Worm (Caenorhabditis elegans) whole organism, young adult: ENCODE data around the gene lgc-24.

Experiments
- B0019.2 ChIP-seq: fragments of 200-800 bp; sonication (Bioruptor generic); conservative IDR thresholded peaks from 2 replicates; pipeline ENCODE4 v1.3.6; 2022; ENCODE audit warnings: missing genetic modification reagents, missing genetic modification characterization, missing compliant biosample characterization
- B0336.3 ChIP-seq: fragments of 200-800 bp; sonication (Bioruptor generic); IDR thresholded peaks from 2 replicates; pipeline ENCODE4 v1.3.6; 2022; ENCODE audit warnings: missing genetic modification characterization, missing compliant biosample characterization
- K12H6.12 ChIP-seq: fragments of 200-800 bp; sonication (Bioruptor generic); optimal IDR thresholded peaks from 2 replicates; lab custom pipeline; 2018; ENCODE audit warnings: mild to moderate bottlenecking, missing genetic modification characterization, missing compliant biosample characterization
- T07F8.4 ChIP-seq: sonication (generic microtip); optimal IDR thresholded peaks from 2 replicates; lab custom pipeline; 2016; ENCODE audit warnings: mild to moderate bottlenecking, missing genetic modification characterization, moderate library complexity, missing compliant biosample characterization
- Y53G8AR.9 ChIP-seq: fragments of 200-800 bp; sonication (Bioruptor generic); conservative IDR thresholded peaks from 2 replicates; pipeline ENCODE4 v1.3.6; 2022; ENCODE audit warnings: missing genetic modification reagents, missing genetic modification characterization, missing compliant biosample characterization
- Y56A3A.18 ChIP-seq: fragments of 200-800 bp; sonication (Bioruptor generic); IDR thresholded peaks from 2 replicates; pipeline ENCODE4 v1.3.6; 2022; ENCODE audit warnings: missing genetic modification reagents, missing genetic modification characterization, missing compliant biosample characterization
- ZK185.1 ChIP-seq: sonication (generic microtip); optimal IDR thresholded peaks from 2 replicates; lab custom pipeline; 2016; ENCODE audit warnings: mild to moderate bottlenecking, missing genetic modification characterization, missing compliant biosample characterization; ENCODE audit not compliant: poor library complexity, severe bottlenecking
- atf-7 ChIP-seq: sonication (generic microtip); optimal IDR thresholded peaks from 2 replicates; lab custom pipeline; 2017; ENCODE audit warnings: mild to moderate bottlenecking, missing genetic modification characterization, missing compliant biosample characterization
- ccch-3 ChIP-seq: fragments of 200-800 bp; sonication (Bioruptor generic); optimal IDR thresholded peaks from 2 replicates; lab custom pipeline; 2018; ENCODE audit warnings: mild to moderate bottlenecking, missing genetic modification characterization, missing compliant biosample characterization
- cebp-2 ChIP-seq: fragments of 200-800 bp; sonication (Bioruptor generic); IDR thresholded peaks from 2 replicates; pipeline ENCODE4 v1.3.6; 2022; ENCODE audit warnings: missing genetic modification characterization, missing compliant biosample characterization
- ceh-27 ChIP-seq: fragments of 200-800 bp; sonication (Bioruptor generic); optimal IDR thresholded peaks from 2 replicates; lab custom pipeline; 2018; ENCODE audit warnings: mild to moderate bottlenecking, missing genetic modification characterization, moderate library complexity, missing compliant biosample characterization
- ceh-91 ChIP-seq: fragments of 200-800 bp; sonication (Bioruptor generic); IDR thresholded peaks from 2 replicates; pipeline ENCODE4 v1.3.6; 2022; ENCODE audit warnings: missing genetic modification reagents, missing genetic modification characterization, missing compliant biosample characterization
- chd-7 ChIP-seq: sonication (generic microtip); optimal IDR thresholded peaks from 2 replicates; lab custom pipeline; 2016; ENCODE audit warnings: mild to moderate bottlenecking, missing genetic modification characterization, moderate library complexity, missing compliant biosample characterization
- die-1 ChIP-seq: sonication (generic microtip); optimal IDR thresholded peaks from 2 replicates; lab custom pipeline; 2016; ENCODE audit warnings: missing genotype, mild to moderate bottlenecking, missing genetic modification characterization, missing compliant biosample characterization
- egl-44 ChIP-seq: fragments of 200-800 bp; sonication (Bioruptor generic); IDR thresholded peaks from 2 replicates; pipeline ENCODE4 v1.3.6; 2022; ENCODE audit warnings: missing genetic modification reagents, missing genetic modification characterization, missing compliant biosample characterization
- hrde-1 ChIP-seq: sonication (generic microtip); optimal IDR thresholded peaks from 2 replicates; lab custom pipeline; 2016; ENCODE audit warnings: missing genetic modification characterization, mild to moderate bottlenecking, missing compliant biosample characterization, moderate library complexity, missing genotype, missing genetic modification reagents, borderline replicate concordance
- let-607 ChIP-seq, 2 experiments: fragments of 200-800 bp in 1 of 2; sonication (Bioruptor generic) in 1 of 2; sonication (generic microtip) in 1 of 2; optimal IDR thresholded peaks; 2 replicates each; lab custom pipeline; 2016 to 2018; ENCODE audit warnings: mild to moderate bottlenecking in 2 of 2, missing compliant biosample characterization in 2 of 2, missing genetic modification characterization in 2 of 2, moderate library complexity in 2 of 2, missing genotype in 1 of 2
- lin-26 ChIP-seq: fragments of 200-800 bp; sonication (Bioruptor generic); IDR thresholded peaks from 2 replicates; pipeline ENCODE4 v1.3.6; 2022; ENCODE audit warnings: missing genetic modification reagents, missing genetic modification characterization, missing compliant biosample characterization
- lin-35 ChIP-seq, 3 experiments: fragments of 150-350 bp in 2 of 3; sonication (generic microtip) in 1 of 3; optimal IDR thresholded peaks; 2 replicates each; lab custom pipeline; 2014 to 2018; ENCODE audit warnings: missing biosample characterization in 3 of 3, missing genetic modification characterization in 3 of 3, missing genetic modification reagents in 3 of 3
- lir-1 ChIP-seq: fragments of 200-800 bp; sonication (Bioruptor generic); conservative IDR thresholded peaks from 2 replicates; pipeline ENCODE4 v1.3.6; 2022; ENCODE audit warnings: missing genetic modification reagents, missing genetic modification characterization, missing compliant biosample characterization
- lsl-1 ChIP-seq: fragments of 200-800 bp; sonication (Bioruptor generic); optimal IDR thresholded peaks from 2 replicates; lab custom pipeline; 2018; ENCODE audit warnings: mild to moderate bottlenecking, missing genetic modification characterization, moderate library complexity, missing compliant biosample characterization
- madf-3 ChIP-seq: fragments of 200-800 bp; sonication (Bioruptor generic); IDR thresholded peaks from 2 replicates; pipeline ENCODE4 v1.3.6; 2022; ENCODE audit warnings: missing genetic modification reagents, missing genetic modification characterization, missing compliant biosample characterization
- nfya-1 ChIP-seq: sonication (generic microtip); optimal IDR thresholded peaks from 2 replicates; lab custom pipeline; 2017; ENCODE audit warnings: antibody characterized with exemption, missing compliant biosample characterization, missing genetic modification characterization, borderline replicate concordance; ENCODE audit not compliant: insufficient read depth
- pbrm-1 ChIP-seq: fragments of 200-800 bp; sonication (Bioruptor generic); IDR thresholded peaks from 2 replicates; pipeline ENCODE4 v1.3.6; 2022; ENCODE audit warnings: missing genetic modification reagents, missing genetic modification characterization, missing compliant biosample characterization
- sdz-38 ChIP-seq: sonication (generic microtip); optimal IDR thresholded peaks from 2 replicates; lab custom pipeline; 2016; ENCODE audit warnings: missing genotype, missing genetic modification characterization, missing compliant biosample characterization
- snpc-3.4 ChIP-seq: sonication (generic microtip); optimal IDR thresholded peaks from 2 replicates; lab custom pipeline; 2017; ENCODE audit warnings: missing genetic modification characterization, mild to moderate bottlenecking, missing compliant biosample characterization, antibody characterized with exemption, moderate library complexity, missing genotype, missing genetic modification reagents
- snpc-4 ChIP-seq, 5 experiments: fragments of 150-350 bp in 1 of 5; sonication (generic microtip) in 4 of 5; optimal IDR thresholded peaks; 2 replicates each; lab custom pipeline; 2014 to 2018; ENCODE audit warnings: missing genetic modification characterization in 5 of 5, missing biosample characterization in 3 of 5, antibody characterized with exemption in 2 of 5, mild to moderate bottlenecking in 2 of 5, missing compliant biosample characterization in 2 of 5, missing genotype in 2 of 5, moderate library complexity in 2 of 5, missing genetic modification reagents in 1 of 5
- somi-1 ChIP-seq: fragments of 200-800 bp; sonication (Bioruptor generic); optimal IDR thresholded peaks from 2 replicates; lab custom pipeline; 2018; ENCODE audit warnings: mild to moderate bottlenecking, missing genetic modification characterization, missing compliant biosample characterization
- sptf-2 ChIP-seq: fragments of 200-800 bp; sonication (Bioruptor generic); optimal IDR thresholded peaks from 2 replicates; lab custom pipeline; 2018; ENCODE audit warnings: mild to moderate bottlenecking, missing genetic modification characterization, missing compliant biosample characterization
- tbp1 ChIP-seq: fragments of 200-800 bp; sonication (Bioruptor generic); optimal IDR thresholded peaks from 2 replicates; lab custom pipeline; 2018; ENCODE audit warnings: mild to moderate bottlenecking, missing genetic modification characterization, missing compliant biosample characterization
- ztf-18 ChIP-seq: sonication (generic microtip); optimal IDR thresholded peaks from 2 replicates; lab custom pipeline; 2016; ENCODE audit warnings: missing genotype, mild to moderate bottlenecking, missing genetic modification characterization, missing compliant biosample characterization

lgc-24 gene

ce11 chrX:12038728-12039127 lies 29.6 kb upstream of the lgc-24 start:
- no peak for TF ChIP-seq ccch-3 (GFP tag; lab: Kevin White, UChicago)
- TF ChIP-seq ztf-18 (tag; lab: Kevin White, UChicago), result no peak
- TF ChIP-seq cebp-2, result no peak
- no peak for TF ChIP-seq snpc-4 (GFP tag; optimal IDR thresholded peaks at IDR 0.05; lab: Kevin White, UChicago)
- TF ChIP-seq snpc-4 (tag; optimal IDR thresholded peaks at IDR 0.05; lab: Kevin White, UChicago), result no peak
- no peak for TF ChIP-seq chd-7 (tag; lab: Kevin White, UChicago)
- no peak for TF ChIP-seq Y53G8AR.9
- no peak for TF ChIP-seq pbrm-1 (GFP tag; lab: Robert Waterston, UW)
- TF ChIP-seq tbp1 (GFP tag; lab: Kevin White, UChicago), result no peak
- no peak for TF ChIP-seq lin-26 (GFP tag; lab: Robert Waterston, UW)
- TF ChIP-seq somi-1 (GFP tag; lab: Kevin White, UChicago), result no peak
- no peak for TF ChIP-seq Y56A3A.18
- no peak for TF ChIP-seq ZK185.1 (tag; lab: Kevin White, UChicago)
- no peak for TF ChIP-seq atf-7
- TF ChIP-seq die-1 (tag; lab: Kevin White, UChicago), result no peak
- no peak for TF ChIP-seq K12H6.12 (tag; lab: Kevin White, UChicago)

ce11 chrX:12056973-12057372 lies 11.4 kb upstream of the lgc-24 start, which contains the start of gene B0198.3:
TSS of gene B0198.3 (minus strand) at chrX:12057073.
- TF ChIP-seq hrde-1 (tag; lab: Kevin White, UChicago), result no peak
- TF ChIP-seq ceh-27 (GFP tag; lab: Kevin White, UChicago), result no peak
- no peak for TF ChIP-seq lin-26 (GFP tag; lab: Robert Waterston, UW)
- no peak for TF ChIP-seq ceh-91 (GFP tag; lab: Robert Waterston, UW)
- TF ChIP-seq madf-3, result no peak

DNA sequence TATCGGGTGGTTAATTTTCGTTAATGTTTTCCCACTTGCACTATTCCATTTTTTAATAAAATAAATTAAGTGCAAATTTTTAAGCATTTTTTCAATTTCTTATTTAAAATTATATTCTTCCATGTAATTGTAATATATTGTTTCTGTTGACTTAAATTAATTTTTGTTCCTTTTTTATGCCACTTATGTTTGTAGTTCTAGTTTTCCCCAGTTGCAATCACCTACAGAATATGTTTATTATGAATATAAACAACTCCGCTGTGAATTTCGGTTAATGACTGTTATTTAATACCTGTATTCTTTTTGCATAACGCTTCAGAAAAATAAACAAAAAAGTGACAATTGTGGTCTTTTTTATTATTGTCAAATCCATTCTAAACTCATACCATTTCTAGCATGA lies 3.4 kb upstream of the lgc-24 start, which contains the start of gene lgc-23:
Gene lgc-23, plus strand, starts transcription at position 301 of the 400 bp plus-strand sequence.
- no peak for TF ChIP-seq snpc-3.4 (tag; lab: Kevin White, UChicago)

- TF ChIP-seq lsl-1 (GFP tag; lab: Kevin White, UChicago), result no peak
- no peak for TF ChIP-seq ZK185.1 (tag; lab: Kevin White, UChicago)
- no peak for TF ChIP-seq T07F8.4
- no peak for TF ChIP-seq lin-35 (GFP tag; optimal IDR thresholded peaks at IDR 0.05; lab: Kevin White, UChicago)
- no peak for TF ChIP-seq sdz-38 (tag; lab: Kevin White, UChicago)
- TF ChIP-seq lir-1 (GFP tag; lab: Robert Waterston, UW), result no peak
- no peak for TF ChIP-seq egl-44 (GFP tag; lab: Robert Waterston, UW)
- TF ChIP-seq nfya-1 (tag; lab: Kevin White, UChicago), result no peak
- TF ChIP-seq sptf-2 (GFP tag; lab: Kevin White, UChicago), result no peak
- TF ChIP-seq let-607 (tag; optimal IDR thresholded peaks at IDR 0.05; lab: Kevin White, UChicago), result no peak
- TF ChIP-seq B0019.2 (GFP tag; lab: Robert Waterston, UW), result no peak
- no peak for TF ChIP-seq B0336.3
- TF ChIP-seq lin-26 (GFP tag; lab: Robert Waterston, UW), result no peak
- TF ChIP-seq Y56A3A.18, result no peak
Observed at ce11 chrX:12073764-12074163, 5.4 kb downstream of the lgc-24 start, which contains the start of gene tmem-145. TSS of gene tmem-145 (minus strand) at chrX:12073864.
